Fruit fly (Drosophila melanogaster) whole organism, prepupa: ENCODE data around the gene be.

Experiments used
- CG15336 ChIP-seq: fragments of 200-800 bp; sonication (Bioruptor generic); IDR thresholded peaks from 2 replicates; pipeline ENCODE4 v1.3.6; 2022; ENCODE audit warnings: missing biosample characterization, missing genetic modification characterization
- CG6276 ChIP-seq: fragments of 200-800 bp; sonication (Bioruptor generic); optimal IDR thresholded peaks from 2 replicates; lab custom pipeline; 2017; ENCODE audit warnings: missing biosample characterization, mild to moderate bottlenecking, missing genetic modification characterization
- Eip75B ChIP-seq: fragments of 200-800 bp; sonication (Bioruptor generic); optimal IDR thresholded peaks from 3 replicates; lab custom pipeline; 2016; ENCODE audit warnings: missing biosample characterization, missing genetic modification characterization
- Met ChIP-seq: fragments of 200-800 bp; sonication (Bioruptor generic); optimal IDR thresholded peaks from 3 replicates; lab custom pipeline; 2016; ENCODE audit warnings: missing biosample characterization, missing genetic modification characterization
- Sox15 ChIP-seq: fragments of 200-800 bp; sonication (Bioruptor generic); optimal IDR thresholded peaks from 3 replicates; lab custom pipeline; 2016; ENCODE audit warnings: missing biosample characterization, missing genetic modification characterization
- eg ChIP-seq: fragments of 200-800 bp; sonication (Bioruptor generic); IDR thresholded peaks from 3 replicates; pipeline ENCODE4 v1.3.6; 2022; ENCODE audit warnings: missing biosample characterization, missing genetic modification characterization
- esn ChIP-seq: fragments of 200-800 bp; sonication (Bioruptor generic); optimal IDR thresholded peaks from 2 replicates; lab custom pipeline; 2016; ENCODE audit warnings: missing biosample characterization, mild to moderate bottlenecking, missing genetic modification characterization, moderate library complexity
- ss ChIP-seq, 2 experiments: fragments of 200-800 bp; sonication (Bioruptor generic); optimal IDR thresholded peaks; 2 replicates in 1 of 2; 3 replicates in 1 of 2; lab custom pipeline; 2017 to 2018; ENCODE audit warnings: mild to moderate bottlenecking in 2 of 2, missing biosample characterization in 2 of 2, missing genetic modification characterization in 2 of 2, moderate library complexity in 1 of 2

- TF ChIP-seq esn (GFP tag; lab: Kevin White, UChicago) (no peak), ss (GFP tag; optimal IDR thresholded peaks at IDR 0.05; lab: Kevin White, UChicago) (no peak), Met (GFP tag; lab: Kevin White, UChicago) (no peak), Eip75B (GFP tag; lab: Kevin White, UChicago) (no peak), CG15336 (GFP tag; lab: Robert Waterston, UW) (no peak), eg (no peak), Sox15 (GFP tag; lab: Kevin White, UChicago) (no peak), CG6276 (GFP tag; lab: Kevin White, UChicago) (no peak)
Measured at dm6 chrX:15075485-15076037, 51.3 kb downstream of the be start.
